Fruit fly (Drosophila melanogaster) whole organism, embryonic: ENCODE data around the gene CG4364.

Experiments
- Adf1 ChIP-seq: fragments of 200-800 bp; sonication (Bioruptor generic); IDR thresholded peaks from 2 replicates; pipeline ENCODE4 v1.3.6; 2022; ENCODE audit warnings: missing biosample characterization, missing genetic modification characterization
- CG11560 ChIP-seq: fragments of 200-800 bp; sonication (Bioruptor generic); IDR thresholded peaks from 3 replicates; pipeline ENCODE4 v1.3.6; 2022; ENCODE audit warnings: missing biosample characterization, missing genetic modification characterization
- CG12769 ChIP-seq: fragments of 200-800 bp; sonication (Bioruptor generic); optimal IDR thresholded peaks from 2 replicates; lab custom pipeline; 2019; ENCODE audit warnings: missing biosample characterization, mild to moderate bottlenecking, missing genetic modification characterization, moderate library complexity
- CG13287 ChIP-seq: fragments of 200-800 bp; sonication (Bioruptor generic); IDR thresholded peaks from 2 replicates; pipeline ENCODE4 v1.3.6; 2022; ENCODE audit warnings: missing biosample characterization, missing genetic modification characterization; ENCODE audit not compliant: partially characterized antibody
- CG2199 ChIP-seq: fragments of 200-800 bp; sonication (Bioruptor generic); IDR thresholded peaks from 3 replicates; pipeline ENCODE4 v1.3.6; 2022; ENCODE audit warnings: missing biosample characterization, missing genetic modification characterization
- CG34422 ChIP-seq: fragments of 200-800 bp; sonication (Bioruptor generic); IDR thresholded peaks from 3 replicates; pipeline ENCODE4 v1.3.6; 2022; ENCODE audit warnings: missing biosample characterization, missing genetic modification characterization
- CG6689 ChIP-seq: fragments of 200-800 bp; sonication (Bioruptor generic); IDR thresholded peaks from 2 replicates; pipeline ENCODE4 v1.3.6; 2022; ENCODE audit warnings: missing biosample characterization, missing genetic modification characterization
- CG6791 ChIP-seq: fragments of 200-800 bp; sonication (Bioruptor generic); IDR thresholded peaks from 3 replicates; pipeline ENCODE4 v1.3.6; 2022; ENCODE audit warnings: missing biosample characterization, missing genetic modification characterization; ENCODE audit not compliant: partially characterized antibody
- CG7271 ChIP-seq: fragments of 200-800 bp; sonication (Bioruptor generic); optimal IDR thresholded peaks from 2 replicates; lab custom pipeline; 2018; ENCODE audit warnings: missing biosample characterization, mild to moderate bottlenecking, missing genetic modification characterization, moderate library complexity
- CG7556 ChIP-seq: fragments of 200-800 bp; sonication (Bioruptor generic); optimal IDR thresholded peaks from 2 replicates; lab custom pipeline; 2017; ENCODE audit warnings: missing biosample characterization, mild to moderate bottlenecking, missing genetic modification characterization
- CG7963 ChIP-seq: fragments of 200-800 bp; sonication (Bioruptor generic); IDR thresholded peaks from 3 replicates; pipeline ENCODE4 v1.3.6; 2022; ENCODE audit warnings: missing biosample characterization, missing genetic modification characterization; ENCODE audit not compliant: partially characterized antibody
- CG8290 ChIP-seq, 3 experiments: fragments of 200-800 bp; sonication (Bioruptor generic); optimal IDR thresholded peaks; 2 replicates each; lab custom pipeline; 2016 to 2019; ENCODE audit warnings: missing biosample characterization in 3 of 3, missing genetic modification characterization in 3 of 3, mild to moderate bottlenecking in 2 of 3, moderate library complexity in 1 of 3
- Doc3 ChIP-seq: fragments of 200-800 bp; sonication (Bioruptor generic); IDR thresholded peaks from 3 replicates; pipeline ENCODE4 v1.3.6; 2022; ENCODE audit warnings: missing biosample characterization, missing genetic modification characterization; ENCODE audit not compliant: partially characterized antibody
- Dp ChIP-seq: fragments of 200-800 bp; sonication (Bioruptor generic); optimal IDR thresholded peaks from 2 replicates; lab custom pipeline; 2018; ENCODE audit warnings: missing biosample characterization, mild to moderate bottlenecking, missing genetic modification characterization, moderate library complexity
- Drgx ChIP-seq: fragments of 200-800 bp; sonication (Bioruptor generic); IDR thresholded peaks from 2 replicates; pipeline ENCODE4 v1.3.6; 2022; ENCODE audit warnings: missing biosample characterization, missing genetic modification characterization
- MESR4 ChIP-seq: fragments of 200-800 bp; sonication (Bioruptor generic); optimal IDR thresholded peaks from 2 replicates; lab custom pipeline; 2018; ENCODE audit warnings: missing biosample characterization, mild to moderate bottlenecking, missing genetic modification characterization, moderate library complexity
- NC2β ChIP-seq: fragments of 200-800 bp; sonication (Bioruptor generic); optimal IDR thresholded peaks from 2 replicates; lab custom pipeline; 2016; ENCODE audit warnings: missing biosample characterization, missing genetic modification characterization
- Ravus ChIP-seq: fragments of 200-800 bp; sonication (Bioruptor generic); IDR thresholded peaks from 2 replicates; pipeline ENCODE4 v1.3.6; 2022; ENCODE audit warnings: missing biosample characterization, missing genetic modification characterization
- Trl ChIP-seq, 3 experiments: fragments of >200 bp in 2 of 3; fragments of 200-800 bp in 1 of 3; sonication (Bioruptor generic) in 1 of 3; optimal IDR thresholded peaks; 2 replicates in 1 of 3; 3 replicates in 2 of 3; lab custom pipeline; 2016 to 2017; ENCODE audit warnings: missing biosample characterization in 1 of 3, missing genetic modification characterization in 1 of 3
- YL-1 ChIP-seq: fragments of 200-800 bp; sonication (Bioruptor generic); optimal IDR thresholded peaks from 3 replicates; lab custom pipeline; 2017; ENCODE audit warnings: missing biosample characterization, mild to moderate bottlenecking, missing genetic modification characterization
- ac ChIP-seq: fragments of 200-800 bp; sonication (Bioruptor generic); optimal IDR thresholded peaks from 3 replicates; lab custom pipeline; 2017; ENCODE audit warnings: missing biosample characterization, mild to moderate bottlenecking, missing genetic modification characterization
- amos ChIP-seq: fragments of 200-800 bp; sonication (Bioruptor generic); IDR thresholded peaks from 2 replicates; pipeline ENCODE4 v1.3.6; 2022; ENCODE audit warnings: missing biosample characterization, missing genetic modification characterization; ENCODE audit not compliant: partially characterized antibody
- bsh ChIP-seq, 2 experiments: fragments of 200-800 bp; sonication (Bioruptor generic); optimal IDR thresholded peaks; 2 replicates each; lab custom pipeline; 2017 to 2018; ENCODE audit warnings: mild to moderate bottlenecking in 2 of 2, missing biosample characterization in 2 of 2, missing genetic modification characterization in 2 of 2, moderate library complexity in 1 of 2
- cato ChIP-seq: fragments of 200-800 bp; sonication (Bioruptor generic); optimal IDR thresholded peaks from 2 replicates; lab custom pipeline; 2016; ENCODE audit warnings: missing biosample characterization, missing genetic modification characterization, borderline replicate concordance
- chinmo ChIP-seq: fragments of 200-800 bp; sonication (Bioruptor generic); IDR thresholded peaks from 4 replicates; pipeline ENCODE4 v1.3.6; 2022; ENCODE audit warnings: missing biosample characterization, missing genetic modification characterization; ENCODE audit not compliant: partially characterized antibody
- dati ChIP-seq: fragments of 200-800 bp; sonication (Bioruptor generic); IDR thresholded peaks from 2 replicates; pipeline ENCODE4 v1.3.6; 2022; ENCODE audit warnings: missing biosample characterization, missing genetic modification characterization
- dm ChIP-seq: fragments of 200-800 bp; sonication (Bioruptor generic); optimal IDR thresholded peaks from 3 replicates; lab custom pipeline; 2016; ENCODE audit warnings: missing biosample characterization, missing genetic modification characterization
- eve ChIP-seq, 2 experiments: fragments of >200 bp; optimal IDR thresholded peaks; 2 replicates each; lab custom pipeline; 2017; ENCODE audit warnings: missing biosample characterization in 2 of 2, missing genetic modification characterization in 2 of 2
- exex ChIP-seq: fragments of 200-800 bp; sonication (Bioruptor generic); optimal IDR thresholded peaks from 4 replicates; lab custom pipeline; 2018; ENCODE audit warnings: missing biosample characterization, mild to moderate bottlenecking, missing genetic modification characterization, moderate library complexity
- fd102C ChIP-seq: fragments of 200-800 bp; sonication (Bioruptor generic); optimal IDR thresholded peaks from 2 replicates; lab custom pipeline; 2018; ENCODE audit warnings: missing biosample characterization, mild to moderate bottlenecking, missing genetic modification characterization, moderate library complexity
- fd64A ChIP-seq: fragments of 200-800 bp; sonication (Bioruptor generic); optimal IDR thresholded peaks from 3 replicates; lab custom pipeline; 2018; ENCODE audit warnings: missing biosample characterization, mild to moderate bottlenecking, missing genetic modification characterization
- ftz-f1 ChIP-seq: fragments of 200-800 bp; sonication (Bioruptor generic); optimal IDR thresholded peaks from 2 replicates; lab custom pipeline; 2016; ENCODE audit warnings: missing biosample characterization, missing genetic modification characterization
- hkb ChIP-seq, 2 experiments: fragments of 200-800 bp in 1 of 2; fragments of >200 bp in 1 of 2; sonication (Bioruptor generic) in 1 of 2; IDR thresholded peaks in 1 of 2; optimal IDR thresholded peaks in 1 of 2; 2 replicates each; pipeline versions ENCODE4 v1.3.6 to Lab custom; 2017 to 2022; ENCODE audit warnings: missing biosample characterization in 1 of 2, missing genetic modification characterization in 1 of 2
- klu ChIP-seq: fragments of 200-800 bp; sonication (Bioruptor generic); IDR thresholded peaks from 2 replicates; pipeline ENCODE4 v1.3.6; 2022; ENCODE audit warnings: missing biosample characterization, missing genetic modification characterization
- nom ChIP-seq: fragments of 200-800 bp; sonication (Bioruptor generic); optimal IDR thresholded peaks from 2 replicates; lab custom pipeline; 2017; ENCODE audit warnings: missing biosample characterization, missing genetic modification characterization, mild to moderate bottlenecking, moderate library complexity, missing genetic modification reagents
- pb ChIP-seq: fragments of 200-800 bp; sonication (Bioruptor generic); optimal IDR thresholded peaks from 3 replicates; lab custom pipeline; 2016; ENCODE audit warnings: missing biosample characterization, missing genetic modification characterization
- sens ChIP-seq: fragments of 200-800 bp; sonication (Bioruptor generic); peaks from one replicate; lab custom pipeline; 2016; ENCODE audit warnings: missing biosample characterization, missing genetic modification characterization
- sim ChIP-seq: fragments of 200-800 bp; sonication (Bioruptor generic); IDR thresholded peaks from 2 replicates; pipeline ENCODE4 v1.3.6; 2022; ENCODE audit warnings: missing biosample characterization, missing genetic modification characterization
- so ChIP-seq: fragments of 200-800 bp; sonication (Bioruptor generic); IDR thresholded peaks from 3 replicates; pipeline ENCODE4 v1.3.6; 2022; ENCODE audit warnings: missing biosample characterization, missing genetic modification characterization
- stwl ChIP-seq: fragments of 200-800 bp; sonication (Bioruptor generic); optimal IDR thresholded peaks from 3 replicates; lab custom pipeline; 2018; ENCODE audit warnings: missing biosample characterization, mild to moderate bottlenecking, missing genetic modification characterization, moderate library complexity
- tna ChIP-seq: fragments of 200-800 bp; sonication (Bioruptor generic); IDR thresholded peaks from 2 replicates; pipeline ENCODE4 v1.3.6; 2022; ENCODE audit warnings: missing biosample characterization, missing genetic modification characterization; ENCODE audit not compliant: partially characterized antibody
- wek ChIP-seq: fragments of 200-800 bp; sonication (Bioruptor generic); optimal IDR thresholded peaks from 3 replicates; lab custom pipeline; 2018; ENCODE audit warnings: missing biosample characterization, mild to moderate bottlenecking, missing genetic modification characterization, moderate library complexity

Gene CG4364

DNA sequence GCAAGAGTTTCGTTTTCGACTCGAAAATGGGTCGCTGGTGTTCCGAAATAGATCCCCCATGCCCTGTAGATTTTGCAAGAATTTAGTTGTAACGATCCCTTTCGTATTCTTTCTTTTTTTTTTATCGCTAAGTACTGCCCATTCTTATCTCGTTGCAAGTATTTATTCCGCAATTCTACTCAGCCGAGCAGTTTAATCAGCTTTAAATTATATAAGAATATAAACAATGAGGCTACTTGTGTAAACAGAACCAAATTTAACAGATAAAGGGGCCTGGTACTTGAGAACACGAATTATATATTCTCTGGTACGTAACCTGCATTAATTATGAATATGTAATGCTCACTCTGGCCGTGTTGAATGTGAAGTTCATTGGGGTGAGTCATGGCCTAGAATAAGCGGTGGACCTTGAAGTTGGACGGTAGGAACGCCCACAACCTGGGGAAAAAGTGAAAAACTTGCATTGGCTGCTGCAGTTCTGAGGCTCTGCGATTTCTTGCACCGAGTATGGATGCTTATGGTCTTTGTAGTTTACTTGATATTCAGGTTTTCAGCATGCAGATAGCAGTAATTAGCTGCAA is 3.5 kb downstream of the CG4364 start (continued):
- TF ChIP-seq Doc3 (GFP tag; lab: Robert Waterston, UW) = no peak
- no peak for TF ChIP-seq Dp (GFP tag; lab: Kevin White, UChicago)
- no peak for TF ChIP-seq cato (GFP tag; lab: Kevin White, UChicago)
- no peak for TF ChIP-seq klu (GFP tag; lab: Robert Waterston, UW)
- TF ChIP-seq sens = peak; percentile 52
- TF ChIP-seq Ravus = no peak
- TF ChIP-seq fd102C (GFP tag; lab: Kevin White, UChicago) = no peak
- TF ChIP-seq chinmo (GFP tag; lab: Robert Waterston, UW) = 0 out of 4 replicates have a peak, but pooled peaks have one; percentile 31

DNA sequence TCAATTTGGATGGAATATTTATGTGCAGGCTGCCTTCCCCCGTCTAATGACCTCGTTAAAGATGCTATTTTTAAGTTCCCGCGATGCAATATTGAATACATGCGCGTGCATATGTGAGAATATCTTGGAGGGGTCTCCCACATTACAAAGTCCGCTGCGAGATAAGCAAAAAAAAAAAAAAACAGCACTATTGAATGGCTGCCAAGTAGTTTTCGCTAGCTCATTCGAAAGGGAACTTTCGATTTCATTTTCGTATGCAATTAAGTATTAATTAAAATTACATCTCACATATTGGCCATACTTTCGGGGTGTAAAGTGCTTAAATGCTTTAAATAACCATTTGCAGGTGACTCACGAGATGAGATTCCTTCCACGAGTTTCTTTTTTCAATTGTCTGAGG is 4.0 kb downstream of the CG4364 start:
- TF ChIP-seq sens (peak; percentile 48), chinmo (GFP tag; lab: Robert Waterston, UW) (0 out of 4 replicates have a peak, but pooled peaks have one; percentile 5), pb (GFP tag; lab: Kevin White, UChicago) (no peak), CG2199 (GFP tag; lab: Robert Waterston, UW) (0 out of 3 replicates have a peak, but pooled peaks have one; percentile 58), Drgx (GFP tag; lab: Robert Waterston, UW) (peak; percentile 53; the same call in 1 of the 2 replicates), CG11560 (tag; lab: Robert Waterston, UW) (no peak), nom (GFP tag; lab: Kevin White, UChicago) (peak; percentile 77), CG7271 (no peak), YL-1 (GFP tag; lab: Kevin White, UChicago) (no peak), ftz-f1 (GFP tag; lab: Kevin White, UChicago) (peak; percentile 36)

DNA sequence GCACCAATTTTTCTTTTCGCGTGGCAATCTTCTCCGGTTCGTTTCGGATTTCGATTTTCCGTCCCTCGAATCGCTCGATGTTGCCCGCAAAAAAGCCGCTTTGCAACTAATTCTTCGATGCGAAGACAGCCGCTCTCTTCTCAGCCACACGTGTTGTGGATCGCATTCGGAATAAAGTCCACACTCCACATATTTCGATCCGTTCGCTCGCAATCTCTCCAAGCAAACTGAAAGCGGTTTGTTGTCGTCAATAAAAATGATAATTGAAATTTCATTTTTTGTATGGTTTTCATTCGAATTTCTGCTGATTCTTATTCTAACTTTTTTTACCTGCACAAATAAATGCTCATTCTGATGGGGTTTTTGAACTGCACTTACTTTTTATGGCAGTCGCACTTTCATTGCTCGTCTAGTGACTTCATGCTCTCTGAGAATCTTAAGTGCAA is 5.2 kb downstream of the CG4364 start, which contains the start of gene CG31710:
Gene CG31710 (minus strand): TSS at position 83 of the 446 bp plus-strand sequence.
- TF ChIP-seq Trl (optimal IDR thresholded peaks at IDR 0.05; lab: Kevin White, UChicago) (peak; percentile 39 to 59), Trl (GFP tag; optimal IDR thresholded peaks at IDR 0.05; lab: Kevin White, UChicago) (peak; percentile 5), CG34422 (GFP tag; lab: Robert Waterston, UW) (peak; percentile 78; the same call in 1 of the 3 replicates), Adf1 (GFP tag; lab: Robert Waterston, UW) (no peak; the same call in 1 of the 2 replicates), eve (GFP tag; optimal IDR thresholded peaks at IDR 0.05; lab: Kevin White, UChicago) (peak in 1 of 2 experiments; percentile 43), hkb (optimal IDR thresholded peaks at IDR 0.05; lab: Kevin White, UChicago) (no peak), hkb (GFP tag; IDR thresholded peaks at IDR 0.05; lab: Robert Waterston, UW) (peak; percentile 56; the same call in 1 of the 2 replicates), sim (GFP tag; lab: Robert Waterston, UW) (peak; percentile 29; the same call in 1 of the 2 replicates), stwl (peak; percentile 30), CG6689 (GFP tag; lab: Robert Waterston, UW) (no peak), wek (GFP tag; lab: Kevin White, UChicago) (peak; percentile 37), CG11560 (tag; lab: Robert Waterston, UW) (no peak), amos (GFP tag; lab: Robert Waterston, UW) (peak; percentile 34; the same call in 1 of the 2 replicates), CG13287 (GFP tag; lab: Robert Waterston, UW) (peak; percentile 39; the same call in 1 of the 2 replicates), exex (peak; percentile 0), bsh (GFP tag; optimal IDR thresholded peaks at IDR 0.05; lab: Kevin White, UChicago) (peak in 1 of 2 experiments; percentile 45), MESR4 (GFP tag; lab: Kevin White, UChicago) (peak; percentile 11), CG7963 (0 out of 3 replicates have a peak, but pooled peaks have one; percentile 30), CG7556 (GFP tag; lab: Kevin White, UChicago) (no peak), ac (GFP tag; lab: Kevin White, UChicago) (no peak), CG6791 (no peak), tna (GFP tag; lab: Robert Waterston, UW) (0 out of 2 replicates have a peak, but pooled peaks have one; percentile 41), dm (GFP tag; lab: Kevin White, UChicago) (peak; percentile 8), fd64A (GFP tag; lab: Kevin White, UChicago) (no peak), CG8290 (GFP tag; optimal IDR thresholded peaks at IDR 0.05; lab: Kevin White, UChicago) (no peak), CG8290 (tag; optimal IDR thresholded peaks at IDR 0.05; lab: Kevin White, UChicago) (peak in 1 of 2 experiments; percentile 45), so (0 out of 3 replicates have a peak, but pooled peaks have one; percentile 56), dati (no peak), NC2β (GFP tag; lab: Kevin White, UChicago) (peak; percentile 20), chinmo (GFP tag; lab: Robert Waterston, UW) (peak; percentile 77; the same call in 1 of the 4 replicates), CG12769 (peak; percentile 7)
